Worm (Caenorhabditis elegans): Measurements from ENCODE around the gene B0507.6.

DNA sequence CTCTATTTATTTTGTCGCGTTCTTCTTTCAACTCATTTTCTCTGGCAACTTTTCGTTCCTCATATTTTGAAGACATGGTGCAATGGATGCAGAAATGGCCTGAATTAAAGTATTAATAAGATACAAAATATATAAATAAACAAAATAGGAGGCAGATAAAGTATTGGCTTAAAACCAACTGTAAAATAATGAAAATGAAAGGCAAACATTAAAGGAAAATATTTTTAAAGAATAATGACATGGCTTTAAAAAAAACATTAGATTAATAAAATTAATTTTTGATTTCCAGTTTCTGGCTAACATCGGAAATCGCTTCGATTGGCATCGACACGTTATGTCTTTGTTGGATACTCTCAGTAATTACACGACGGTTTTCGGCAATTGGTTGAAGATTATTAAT is 14.5 kb downstream of the B0507.6 start, which contains the start of gene ddn-1:
- TF ChIP-seq ceh-82 (tag; optimal IDR thresholded peaks at IDR 0.05) (no peak), alr-1 (tag; optimal IDR thresholded peaks at IDR 0.05) (no peak), nhr-10 (tag; optimal IDR thresholded peaks at IDR 0.05) (no peak), nhr-12 (tag; optimal IDR thresholded peaks at IDR 0.05) (no peak), ztf-1 (GFP tag; conservative IDR thresholded peaks at IDR 0.05) (no peak), sem-4 (tag; optimal IDR thresholded peaks at IDR 0.05) (no peak), lin-13 (GFP tag; optimal IDR thresholded peaks at IDR 0.05) (no peak), gmeb-1 (tag; optimal IDR thresholded peaks at IDR 0.05) (no peak), elt-1 (tag; optimal IDR thresholded peaks at IDR 0.05) (no peak), zag-1 (tag; optimal IDR thresholded peaks at IDR 0.05) (no peak), nhr-237 (tag; optimal IDR thresholded peaks at IDR 0.05) (no peak), nhr-6 (tag; optimal IDR thresholded peaks at IDR 0.05) (no peak), F13H6.1 (tag; optimal IDR thresholded peaks at IDR 0.05) (no peak), skn-1 (tag; optimal IDR thresholded peaks at IDR 0.05) (no peak)

Data from whole organism, L2 larva.